Worm (Caenorhabditis elegans) whole organism, L2 larva: Measurements from ENCODE around the gene Y9C9A.13.

Source experiments
- nhr-12 ChIP-seq: fragments of 150-350 bp; optimal IDR thresholded peaks from 2 replicates; lab custom pipeline; 2014; ENCODE audit warnings: missing biosample characterization, missing genetic modification characterization
- snpc-4 ChIP-seq: fragments of 150-350 bp; optimal IDR thresholded peaks from 2 replicates; lab custom pipeline; 2014; ENCODE audit warnings: missing biosample characterization, missing genetic modification characterization
- ztf-11 ChIP-seq: sonication (generic microtip); optimal IDR thresholded peaks from 2 replicates; lab custom pipeline; 2017; ENCODE audit warnings: missing biosample characterization, missing genetic modification characterization

DNA sequence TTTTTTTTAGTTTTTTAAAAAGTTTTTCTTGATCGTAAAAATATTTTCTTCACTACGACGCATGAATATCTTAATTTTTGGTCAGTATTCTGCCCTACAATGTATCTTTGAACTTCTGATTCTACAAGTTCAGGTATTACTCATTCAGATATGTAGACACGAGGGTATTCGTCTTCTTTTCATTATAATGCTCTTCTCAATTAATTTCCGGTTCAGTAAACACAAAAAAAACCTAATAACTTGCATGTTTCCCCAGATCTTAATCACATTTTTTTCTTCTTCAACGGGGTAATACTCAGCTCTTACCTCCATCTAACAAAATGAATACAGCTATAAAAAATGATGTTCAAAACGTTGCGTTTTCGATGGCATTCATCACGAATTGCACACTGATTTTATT, 22.8 kb upstream of the Y9C9A.13 start, which contains the start of gene str-162:
- no peak for TF ChIP-seq ztf-11 (tag; lab: Kevin White, UChicago)
- TF ChIP-seq nhr-12 (tag; lab: Kevin White, UChicago), result no peak
- no peak for TF ChIP-seq snpc-4 (tag; lab: Kevin White, UChicago)
